Worm (Caenorhabditis elegans) whole organism, L3 larva: ENCODE data around the gene srh-80.

Source experiments
- jun-1 ChIP-seq: fragments of 150-350 bp; optimal IDR thresholded peaks from 2 replicates; lab custom pipeline; 2014; ENCODE audit warnings: missing biosample characterization, missing genetic modification reagents, missing genetic modification characterization
- lin-15B ChIP-seq: fragments of 150-350 bp; optimal IDR thresholded peaks from 2 replicates; lab custom pipeline; 2014; ENCODE audit warnings: missing biosample characterization, missing genetic modification characterization
- lin-39 ChIP-seq: fragments of 150-350 bp; optimal IDR thresholded peaks from 2 replicates; lab custom pipeline; 2018; ENCODE audit warnings: missing biosample characterization, missing genetic modification reagents, missing genetic modification characterization
- nhr-11 ChIP-seq: fragments of 150-350 bp; optimal IDR thresholded peaks from 2 replicates; lab custom pipeline; 2014; ENCODE audit warnings: missing biosample characterization, missing genetic modification characterization
- nhr-23 ChIP-seq: fragments of 150-350 bp; optimal IDR thresholded peaks from 2 replicates; lab custom pipeline; 2014; ENCODE audit warnings: missing biosample characterization, missing genetic modification reagents, missing genetic modification characterization
- skn-1 ChIP-seq: fragments of 150-350 bp; optimal IDR thresholded peaks from 2 replicates; lab custom pipeline; 2014; ENCODE audit warnings: missing biosample characterization, missing genetic modification characterization
- unc-39 ChIP-seq: sonication (generic microtip); optimal IDR thresholded peaks from 4 replicates; lab custom pipeline; 2017; ENCODE audit warnings: missing biosample characterization, missing genetic modification characterization
- unc-62 ChIP-seq: fragments of 150-350 bp; sonication (generic microtip); optimal IDR thresholded peaks from 4 replicates; lab custom pipeline; 2014; ENCODE audit warnings: missing biosample characterization, missing genetic modification reagents, missing genetic modification characterization

ce11 chrV:258730-259129 is 39.0 kb downstream of the srh-80 start, which contains the start of gene nhr-204:
- no peak for TF ChIP-seq jun-1 (tag; lab: Kevin White, UChicago)
- no peak for TF ChIP-seq lin-15B
- TF ChIP-seq nhr-11 (tag; lab: Kevin White, UChicago): no peak
- TF ChIP-seq lin-39 (tag; lab: Kevin White, UChicago): no peak
- no peak for TF ChIP-seq unc-62 (GFP tag; lab: Kevin White, UChicago)
- no peak for TF ChIP-seq unc-39 (tag; lab: Kevin White, UChicago)
- no peak for TF ChIP-seq skn-1 (tag; lab: Kevin White, UChicago)
- no peak for TF ChIP-seq nhr-23 (tag; lab: Kevin White, UChicago)
